ENCODE assay signal across 2 fruit fly cellular contexts in the genomic region with DNA sequence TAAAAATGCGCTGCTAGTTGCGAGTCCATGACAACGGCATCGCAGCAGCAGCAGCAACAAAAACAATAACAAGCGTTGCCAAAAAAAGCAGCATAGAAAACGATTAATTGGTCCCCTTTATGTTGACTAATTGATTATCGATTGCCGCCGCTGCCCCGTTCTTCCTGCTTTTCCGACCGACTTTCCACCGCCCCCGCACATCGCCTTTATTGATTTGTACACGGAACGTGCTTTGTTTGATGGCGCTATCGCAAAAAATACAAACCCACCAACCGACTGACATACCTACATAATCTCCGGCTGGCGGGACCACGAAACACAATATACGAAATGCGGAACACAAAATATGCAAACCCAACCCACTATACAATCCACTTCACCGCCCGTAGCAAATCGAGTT.
A peak's percentile ranks its signal among the peaks of the same experiment; 100 is the strongest.
TF ChIP-seq lines count a peak whose summit lies in the region.

No protein-coding gene starts in this region.

- no peak for TF ChIP-seq CTCF in whole organism, embryonic (GFP tag; optimal IDR thresholded peaks at IDR 0.05; lab: Kevin White, UChicago)

TF ChIP-seq in whole organism, adult, 20 proteins besides CTCF, POLR2A, EP300 and RAD21:
- TF ChIP-seq Crg-1 (GFP tag; optimal IDR thresholded peaks at IDR 0.05; lab: Kevin White, UChicago) = no peak
- no peak for TF ChIP-seq CG33017 (tag; optimal IDR thresholded peaks at IDR 0.05; lab: Kevin White, UChicago)
- TF ChIP-seq pad (GFP tag; optimal IDR thresholded peaks at IDR 0.05; lab: Kevin White, UChicago) = no peak
- TF ChIP-seq Mnt (GFP tag; optimal IDR thresholded peaks at IDR 0.05; lab: Kevin White, UChicago) = no peak
- peak; percentile 14 for TF ChIP-seq cic (GFP tag; optimal IDR thresholded peaks at IDR 0.05; lab: Kevin White, UChicago)
- no peak for TF ChIP-seq CG5204 (GFP tag; optimal IDR thresholded peaks at IDR 0.05; lab: Kevin White, UChicago)
TF ChIP-seq in whole organism, adult: peak in this region for 1.

TF ChIP-seq in whole organism, embryonic, 481 proteins besides CTCF, POLR2A, EP300 and RAD21:
- peak in 1 of 2 experiments; percentile 14 for TF ChIP-seq Eip74EF (GFP tag; optimal IDR thresholded peaks at IDR 0.05; lab: Kevin White, UChicago)
- TF ChIP-seq CG11560 (tag; IDR thresholded peaks at IDR 0.05; lab: Robert Waterston, UW) = no peak
- TF ChIP-seq cwo (GFP tag; optimal IDR thresholded peaks at IDR 0.05; lab: Kevin White, UChicago) = no peak
- no peak for TF ChIP-seq CG10565 (GFP tag; optimal IDR thresholded peaks at IDR 0.05; lab: Kevin White, UChicago)
- TF ChIP-seq vvl (GFP tag; IDR thresholded peaks at IDR 0.05; lab: Robert Waterston, UW) = 0 out of 2 replicates have a peak, but pooled peaks have one; percentile 0
- TF ChIP-seq cad (GFP tag; optimal IDR thresholded peaks at IDR 0.05; lab: Kevin White, UChicago) = no peak
- TF ChIP-seq Dll (GFP tag; IDR thresholded peaks at IDR 0.05; lab: Robert Waterston, UW; ENCODE audit: partially characterized antibody) = peak; percentile 48; the same call in 1 of the 4 replicates
- TF ChIP-seq CG7357 (GFP tag; IDR thresholded peaks at IDR 0.05; lab: Robert Waterston, UW) = no peak
- TF ChIP-seq jumu (GFP tag; optimal IDR thresholded peaks at IDR 0.05; lab: Kevin White, UChicago) = no peak
- 0 out of 3 replicates have a peak, but pooled peaks have one; percentile 1 for TF ChIP-seq Opbp (GFP tag; IDR thresholded peaks at IDR 0.05; lab: Robert Waterston, UW; ENCODE audit: partially characterized antibody)
- 0 out of 2 replicates have a peak, but pooled peaks have one; percentile 10 for TF ChIP-seq sna (GFP tag; IDR thresholded peaks at IDR 0.05; lab: Robert Waterston, UW; ENCODE audit: partially characterized antibody)
- TF ChIP-seq oc (tag; optimal IDR thresholded peaks at IDR 0.05; lab: Kevin White, UChicago) = no peak
- peak; percentile 96 for TF ChIP-seq onecut (GFP tag; IDR thresholded peaks at IDR 0.05; lab: Robert Waterston, UW)
- TF ChIP-seq MBD-R2 (GFP tag; IDR thresholded peaks at IDR 0.05; lab: Robert Waterston, UW) = 0 out of 2 replicates have a peak, but pooled peaks have one; percentile 9
- TF ChIP-seq rib (GFP tag; IDR thresholded peaks at IDR 0.05; lab: Robert Waterston, UW) = no peak
- TF ChIP-seq crol (GFP tag; IDR thresholded peaks at IDR 0.05; lab: Robert Waterston, UW) = peak; percentile 47; the same call in 1 of the 2 replicates
- TF ChIP-seq YL-1 (GFP tag; optimal IDR thresholded peaks at IDR 0.05; lab: Kevin White, UChicago) = peak; percentile 7
- peak; percentile 1 for TF ChIP-seq CG10543 (GFP tag; optimal IDR thresholded peaks at IDR 0.05; lab: Kevin White, UChicago)
- peak; percentile 49 for TF ChIP-seq CG15601 (tag; optimal IDR thresholded peaks at IDR 0.05; lab: Kevin White, UChicago)
